Worm (Caenorhabditis elegans): ENCODE data around the gene gbb-1.

The gbb-1 gene

DNA sequence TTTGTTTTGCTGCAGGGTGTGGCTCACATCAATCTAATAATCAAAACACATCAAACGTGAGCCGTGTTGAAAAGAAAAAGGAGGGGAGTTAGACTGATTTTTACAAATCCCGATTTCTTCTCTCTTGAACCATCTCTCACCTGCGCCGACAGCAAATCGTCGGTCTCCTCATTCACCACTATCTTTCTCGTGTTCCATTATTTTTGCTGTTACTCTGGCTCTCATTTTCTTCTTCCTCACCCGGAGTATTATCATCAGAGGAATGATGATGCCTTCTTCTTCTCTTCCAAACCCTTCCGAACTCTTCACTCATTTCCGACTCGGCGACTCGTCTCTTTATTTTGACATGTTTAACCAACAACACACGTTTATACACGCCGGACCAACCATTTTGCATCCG lies 7.5 kb upstream of the gbb-1 start:
- TF ChIP-seq ztf-23 (GFP tag; IDR thresholded peaks at IDR 0.05) (no peak), ztf-29 (GFP tag; IDR thresholded peaks at IDR 0.05) (no peak), flt-1 (GFP tag; IDR thresholded peaks at IDR 0.05) (no peak), ref-1 (GFP tag; conservative IDR thresholded peaks at IDR 0.05) (no peak), med-1 (GFP tag; optimal IDR thresholded peaks at IDR 0.05; ENCODE audit: insufficient read depth) (no peak), klf-2 (GFP tag; conservative IDR thresholded peaks at IDR 0.05) (no peak), T22C8.4 (GFP tag; IDR thresholded peaks at IDR 0.05) (no peak), tab-1 (GFP tag; IDR thresholded peaks at IDR 0.05) (no peak), cog-1 (tag; optimal IDR thresholded peaks at IDR 0.05) (no peak)

- no peak for TF ChIP-seq tab-1 (GFP tag; IDR thresholded peaks at IDR 0.05)
- no peak for TF ChIP-seq T22C8.4 (GFP tag; IDR thresholded peaks at IDR 0.05)
- TF ChIP-seq cog-1 (tag; optimal IDR thresholded peaks at IDR 0.05), result no peak
- TF ChIP-seq ztf-23 (GFP tag; IDR thresholded peaks at IDR 0.05), result no peak
- TF ChIP-seq klf-2 (GFP tag; conservative IDR thresholded peaks at IDR 0.05), result no peak
These were observed 4.2 kb upstream of the gbb-1 start for ce11 chrX:2953522-2954032.

- no peak for TF ChIP-seq tab-1 (GFP tag; IDR thresholded peaks at IDR 0.05)
- TF ChIP-seq ref-1 (GFP tag; conservative IDR thresholded peaks at IDR 0.05), result no peak
- TF ChIP-seq cog-1 (tag; optimal IDR thresholded peaks at IDR 0.05), result no peak
- no peak for TF ChIP-seq ztf-29 (GFP tag; IDR thresholded peaks at IDR 0.05)
- TF ChIP-seq ztf-23 (GFP tag; IDR thresholded peaks at IDR 0.05), result no peak
- no peak for TF ChIP-seq klf-2 (GFP tag; conservative IDR thresholded peaks at IDR 0.05)
- no peak for TF ChIP-seq T22C8.4 (GFP tag; IDR thresholded peaks at IDR 0.05)
- TF ChIP-seq med-1 (GFP tag; optimal IDR thresholded peaks at IDR 0.05; ENCODE audit: insufficient read depth), result no peak
- TF ChIP-seq flt-1 (GFP tag; IDR thresholded peaks at IDR 0.05), result no peak
These were observed 2.1 kb upstream of the gbb-1 start for ce11 chrX:2955628-2956027.

- TF ChIP-seq flt-1 (GFP tag; IDR thresholded peaks at IDR 0.05) (0 out of 2 replicates have a peak, but pooled peaks have one; percentile 15), ztf-23 (GFP tag; IDR thresholded peaks at IDR 0.05) (no peak)
These were observed 3.0 kb downstream of the gbb-1 start for ce11 chrX:2960703-2961102.

DNA sequence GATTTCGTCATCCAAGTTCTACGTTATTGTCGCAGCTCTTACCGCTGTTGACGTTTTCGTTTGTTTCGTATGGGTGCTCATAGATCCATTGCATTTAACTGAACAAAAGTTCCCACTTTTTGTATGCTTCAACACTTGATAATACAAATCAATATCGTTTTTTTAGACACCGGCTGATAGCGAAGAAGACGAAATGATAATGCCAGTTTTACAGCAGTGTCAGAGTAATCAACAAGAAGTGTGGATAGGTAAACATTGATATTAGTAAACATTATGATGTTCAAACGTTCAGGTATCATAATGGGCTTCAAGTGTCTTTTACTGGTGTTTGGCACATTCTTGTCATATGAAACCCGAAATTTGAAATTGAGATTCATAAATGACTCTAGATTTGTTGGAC lies 8.5 kb downstream of the gbb-1 start:
- TF ChIP-seq flt-1 (GFP tag; IDR thresholded peaks at IDR 0.05) (no peak), T22C8.4 (GFP tag; IDR thresholded peaks at IDR 0.05) (no peak), klf-2 (GFP tag; conservative IDR thresholded peaks at IDR 0.05) (no peak), ztf-29 (GFP tag; IDR thresholded peaks at IDR 0.05) (no peak), cog-1 (tag; optimal IDR thresholded peaks at IDR 0.05) (no peak), ref-1 (GFP tag; conservative IDR thresholded peaks at IDR 0.05) (no peak), med-1 (GFP tag; optimal IDR thresholded peaks at IDR 0.05; ENCODE audit: insufficient read depth) (no peak), ztf-23 (GFP tag; IDR thresholded peaks at IDR 0.05) (no peak), tab-1 (GFP tag; IDR thresholded peaks at IDR 0.05) (no peak)

DNA sequence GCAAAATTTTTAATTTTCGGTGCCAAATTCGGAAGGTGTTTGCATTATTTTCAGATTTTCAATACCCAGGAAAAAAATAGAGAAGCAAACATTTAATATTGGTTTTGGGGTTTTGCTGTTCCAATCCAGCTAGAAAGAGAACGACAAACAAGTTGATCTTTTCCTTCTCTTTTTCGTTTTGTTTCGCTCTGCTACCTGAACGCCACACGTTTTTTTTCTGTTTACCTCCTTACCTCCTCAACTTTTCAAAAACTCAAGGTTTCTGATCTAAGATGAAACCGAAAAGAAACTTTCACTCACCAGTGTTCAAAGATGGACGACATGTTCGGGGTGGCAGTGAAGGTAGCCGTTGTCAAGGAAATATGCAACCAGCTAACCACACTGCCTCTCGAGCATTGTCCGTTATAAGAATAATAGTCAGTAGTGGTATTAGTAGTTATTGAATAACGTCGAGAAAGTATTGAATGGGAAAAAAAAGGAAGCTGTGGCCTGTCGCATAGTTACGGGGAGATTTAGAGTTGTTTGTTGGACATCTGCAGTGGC lies 11.8 kb downstream of the gbb-1 start:
- TF ChIP-seq ztf-29 (GFP tag; IDR thresholded peaks at IDR 0.05) (no peak), klf-2 (GFP tag; conservative IDR thresholded peaks at IDR 0.05) (no peak), tab-1 (GFP tag; IDR thresholded peaks at IDR 0.05) (no peak), ztf-23 (GFP tag; IDR thresholded peaks at IDR 0.05) (no peak), flt-1 (GFP tag; IDR thresholded peaks at IDR 0.05) (no peak), cog-1 (tag; optimal IDR thresholded peaks at IDR 0.05) (no peak), med-1 (GFP tag; optimal IDR thresholded peaks at IDR 0.05; ENCODE audit: insufficient read depth) (no peak), T22C8.4 (GFP tag; IDR thresholded peaks at IDR 0.05) (no peak), ref-1 (GFP tag; conservative IDR thresholded peaks at IDR 0.05) (no peak)

DNA sequence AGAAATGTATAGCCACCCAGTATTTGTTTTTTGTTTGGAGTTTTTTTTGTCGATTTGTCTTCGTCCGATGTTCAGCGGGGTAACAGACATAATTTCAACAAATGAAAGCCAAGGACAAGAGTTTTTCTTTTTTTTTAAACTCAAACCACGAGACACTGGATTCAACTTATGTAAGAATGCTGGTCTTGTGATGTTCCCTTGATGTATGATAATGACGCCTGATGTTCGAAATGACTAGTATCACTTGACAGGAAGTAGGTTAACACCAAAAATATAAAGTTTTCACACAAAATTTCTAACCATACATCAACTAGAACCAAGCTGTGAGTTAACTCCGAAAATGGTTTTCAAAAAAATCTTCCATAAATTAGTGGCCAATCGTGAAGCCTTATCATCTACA lies 12.5 kb downstream of the gbb-1 start:
- no peak for TF ChIP-seq cog-1 (tag; optimal IDR thresholded peaks at IDR 0.05)

DNA sequence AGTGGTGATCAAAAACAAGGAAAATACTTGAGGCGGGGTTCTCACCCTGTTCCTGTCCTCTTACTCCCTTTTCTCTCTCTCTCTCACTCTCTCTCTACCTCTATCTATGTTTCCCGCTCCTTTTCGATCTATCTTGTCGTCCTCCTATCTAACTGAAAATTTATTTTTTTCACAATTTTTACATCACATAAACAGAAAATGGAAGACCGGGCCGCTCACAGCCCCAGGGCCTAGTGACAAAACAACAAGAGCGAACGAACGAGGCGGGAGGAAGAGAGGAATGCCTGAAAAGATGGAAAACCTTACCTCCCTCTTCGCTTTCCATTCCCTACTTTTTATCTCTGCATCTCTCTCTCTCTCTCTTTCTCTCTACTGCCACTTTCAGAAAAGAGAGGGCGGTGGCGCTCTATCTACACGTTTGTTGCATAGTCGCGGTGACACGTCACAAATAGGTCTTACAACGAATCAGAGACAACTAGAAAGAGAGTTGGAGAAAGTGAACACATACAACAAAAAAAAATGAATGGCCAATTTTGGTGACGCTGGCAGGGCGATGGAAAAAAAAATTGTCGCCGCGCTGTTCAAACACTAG lies 13.2 kb downstream of the gbb-1 start:
- TF ChIP-seq klf-2 (GFP tag; conservative IDR thresholded peaks at IDR 0.05) (no peak), ref-1 (GFP tag; conservative IDR thresholded peaks at IDR 0.05) (no peak), ztf-29 (GFP tag; IDR thresholded peaks at IDR 0.05) (no peak), ztf-23 (GFP tag; IDR thresholded peaks at IDR 0.05) (no peak), cog-1 (tag; optimal IDR thresholded peaks at IDR 0.05) (no peak), med-1 (GFP tag; optimal IDR thresholded peaks at IDR 0.05; ENCODE audit: insufficient read depth) (no peak), flt-1 (GFP tag; IDR thresholded peaks at IDR 0.05) (no peak), tab-1 (GFP tag; IDR thresholded peaks at IDR 0.05) (no peak), T22C8.4 (GFP tag; IDR thresholded peaks at IDR 0.05) (no peak)

ce11 chrX:2971542-2971988 lies 13.8 kb downstream of the gbb-1 start:
- TF ChIP-seq cog-1 (tag; optimal IDR thresholded peaks at IDR 0.05) (no peak), T22C8.4 (GFP tag; IDR thresholded peaks at IDR 0.05) (no peak)

DNA sequence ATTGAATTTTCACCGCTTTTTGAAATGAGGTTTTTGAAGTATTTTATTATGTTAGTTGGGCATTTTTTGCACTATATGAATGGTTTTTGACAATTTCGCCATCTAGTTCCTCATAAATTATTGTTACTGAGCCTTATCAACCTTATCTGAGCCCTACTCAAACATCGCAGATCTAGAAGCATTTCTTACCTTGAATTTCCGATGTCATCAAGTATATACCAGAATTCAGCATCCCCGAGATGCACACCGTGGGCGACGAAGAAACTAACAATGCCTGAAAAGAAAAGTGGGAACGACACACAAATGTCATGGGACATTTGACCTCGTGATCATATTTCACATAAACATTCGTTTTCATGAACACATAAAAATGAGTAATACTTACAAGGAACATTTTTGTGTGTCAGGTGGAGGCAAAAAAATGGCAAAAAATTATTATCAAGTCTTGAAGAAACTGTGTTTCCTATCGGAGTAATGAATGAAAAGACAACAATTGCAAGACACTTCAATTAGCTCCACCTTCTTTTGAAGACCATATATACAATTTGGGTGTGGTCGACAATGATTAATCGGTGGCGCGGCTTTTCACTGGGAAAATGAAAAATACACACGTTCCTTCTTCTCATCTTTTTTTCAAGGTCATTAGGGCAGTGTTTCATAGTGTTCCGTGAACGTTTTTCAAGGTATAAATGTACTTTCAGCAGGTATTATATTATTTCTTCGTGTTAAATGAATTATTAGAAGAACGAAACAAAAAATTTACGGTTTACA lies 14.7 kb downstream of the gbb-1 start:
- TF ChIP-seq ref-1 (GFP tag; conservative IDR thresholded peaks at IDR 0.05) (no peak), cog-1 (tag; optimal IDR thresholded peaks at IDR 0.05) (no peak), klf-2 (GFP tag; conservative IDR thresholded peaks at IDR 0.05) (no peak)

All from whole organism, midembryonic.